Fruit fly (Drosophila melanogaster) whole organism, embryonic: ENCODE data around the gene CG8173.

Experiments used
- Adf1 ChIP-seq: fragments of 200-800 bp; sonication (Bioruptor generic); IDR thresholded peaks from 2 replicates; pipeline ENCODE4 v1.3.6; 2022; ENCODE audit warnings: missing biosample characterization, missing genetic modification characterization
- Aef1 ChIP-seq: fragments of 200-800 bp; sonication (Bioruptor generic); IDR thresholded peaks from 3 replicates; pipeline ENCODE4 v1.3.6; 2022; ENCODE audit warnings: missing biosample characterization, missing genetic modification characterization
- Atf3 ChIP-seq: fragments of 200-800 bp; sonication (Bioruptor generic); optimal IDR thresholded peaks from 3 replicates; lab custom pipeline; 2016; ENCODE audit warnings: missing biosample characterization, missing genetic modification characterization
- Atf6 ChIP-seq: fragments of 200-800 bp; sonication (Bioruptor generic); IDR thresholded peaks from 2 replicates; pipeline ENCODE4 v1.3.6; 2022; ENCODE audit warnings: missing biosample characterization, missing genetic modification characterization
- B-H2 ChIP-seq: fragments of 200-800 bp; sonication (Bioruptor generic); optimal IDR thresholded peaks from 2 replicates; lab custom pipeline; 2018; ENCODE audit warnings: missing biosample characterization, mild to moderate bottlenecking, missing genetic modification characterization
- CG10979 ChIP-seq: fragments of 200-800 bp; sonication (Bioruptor generic); optimal IDR thresholded peaks from 2 replicates; lab custom pipeline; 2018; ENCODE audit warnings: missing biosample characterization, mild to moderate bottlenecking, missing genetic modification characterization, moderate library complexity
- CG11085 ChIP-seq: fragments of 200-800 bp; sonication (Bioruptor generic); IDR thresholded peaks from 2 replicates; pipeline ENCODE4 v1.3.6; 2022; ENCODE audit warnings: missing biosample characterization, missing genetic modification characterization
- CG11456 ChIP-seq: fragments of 200-800 bp; sonication (Bioruptor generic); IDR thresholded peaks from 3 replicates; pipeline ENCODE4 v1.3.6; 2022; ENCODE audit warnings: missing biosample characterization, missing genetic modification characterization
- CG12942 ChIP-seq: fragments of 200-800 bp; sonication (Bioruptor generic); optimal IDR thresholded peaks from 3 replicates; lab custom pipeline; 2016; ENCODE audit warnings: missing biosample characterization, missing genetic modification characterization
- CG14050 ChIP-seq: fragments of 200-800 bp; sonication (Bioruptor generic); IDR thresholded peaks from 3 replicates; pipeline ENCODE4 v1.3.6; 2022; ENCODE audit warnings: missing biosample characterization, missing genetic modification characterization
- CG15011 ChIP-seq: fragments of 200-800 bp; sonication (Bioruptor generic); optimal IDR thresholded peaks from 3 replicates; lab custom pipeline; 2018; ENCODE audit warnings: missing biosample characterization, mild to moderate bottlenecking, missing genetic modification characterization
- CG15514 ChIP-seq: fragments of 200-800 bp; sonication (Bioruptor generic); optimal IDR thresholded peaks from 3 replicates; lab custom pipeline; 2017; ENCODE audit warnings: missing biosample characterization, missing genetic modification characterization, mild to moderate bottlenecking, moderate library complexity, missing genetic modification reagents
- CG1832 ChIP-seq: fragments of 200-800 bp; sonication (Bioruptor generic); optimal IDR thresholded peaks from 2 replicates; lab custom pipeline; 2017; ENCODE audit warnings: missing biosample characterization, mild to moderate bottlenecking, missing genetic modification characterization, inconsistent platforms
- CG18619 ChIP-seq: fragments of 200-800 bp; sonication (Bioruptor generic); optimal IDR thresholded peaks from 3 replicates; lab custom pipeline; 2017; ENCODE audit warnings: missing biosample characterization, mild to moderate bottlenecking, missing genetic modification characterization
- CG2116 ChIP-seq: fragments of 200-800 bp; sonication (Bioruptor generic); optimal IDR thresholded peaks from 3 replicates; lab custom pipeline; 2018; ENCODE audit warnings: missing biosample characterization, mild to moderate bottlenecking, missing genetic modification characterization
- CG3281 ChIP-seq: fragments of 200-800 bp; sonication (Bioruptor generic); optimal IDR thresholded peaks from 3 replicates; lab custom pipeline; 2017; ENCODE audit warnings: missing biosample characterization, mild to moderate bottlenecking, missing genetic modification characterization
- CG33557 ChIP-seq: fragments of 200-800 bp; sonication (Bioruptor generic); optimal IDR thresholded peaks from 2 replicates; lab custom pipeline; 2019; ENCODE audit warnings: missing biosample characterization, mild to moderate bottlenecking, missing genetic modification characterization, moderate library complexity
- CG4424 ChIP-seq: fragments of 200-800 bp; sonication (Bioruptor generic); optimal IDR thresholded peaks from 3 replicates; lab custom pipeline; 2016; ENCODE audit warnings: missing biosample characterization, missing genetic modification characterization
- CG6791 ChIP-seq: fragments of 200-800 bp; sonication (Bioruptor generic); IDR thresholded peaks from 3 replicates; pipeline ENCODE4 v1.3.6; 2022; ENCODE audit warnings: missing biosample characterization, missing genetic modification characterization; ENCODE audit not compliant: partially characterized antibody
- CG6813 ChIP-seq: fragments of 200-800 bp; sonication (Bioruptor generic); optimal IDR thresholded peaks from 2 replicates; lab custom pipeline; 2017; ENCODE audit warnings: missing biosample characterization, missing genetic modification characterization, mild to moderate bottlenecking, moderate library complexity, missing genetic modification reagents
- CG9727 ChIP-seq: fragments of 200-800 bp; sonication (Bioruptor generic); optimal IDR thresholded peaks from 3 replicates; lab custom pipeline; 2017; ENCODE audit warnings: missing biosample characterization, mild to moderate bottlenecking, missing genetic modification characterization
- CrebB ChIP-seq: fragments of 200-800 bp; sonication (Bioruptor generic); optimal IDR thresholded peaks from 3 replicates; lab custom pipeline; 2018; ENCODE audit warnings: missing biosample characterization, mild to moderate bottlenecking, missing genetic modification characterization
- Dp ChIP-seq: fragments of 200-800 bp; sonication (Bioruptor generic); optimal IDR thresholded peaks from 2 replicates; lab custom pipeline; 2018; ENCODE audit warnings: missing biosample characterization, mild to moderate bottlenecking, missing genetic modification characterization, moderate library complexity
- E2f1 ChIP-seq: fragments of 200-800 bp; sonication (Bioruptor generic); IDR thresholded peaks from 2 replicates; pipeline ENCODE4 v1.3.6; 2022; ENCODE audit warnings: missing biosample characterization, missing genetic modification characterization
- Elba2 ChIP-seq: fragments of 200-800 bp; sonication (Bioruptor generic); optimal IDR thresholded peaks from 3 replicates; lab custom pipeline; 2016; ENCODE audit warnings: missing biosample characterization, missing genetic modification characterization
- Fer2 ChIP-seq: fragments of 200-800 bp; sonication (Bioruptor generic); optimal IDR thresholded peaks from 2 replicates; lab custom pipeline; 2018; ENCODE audit warnings: missing biosample characterization, mild to moderate bottlenecking, missing genetic modification characterization, moderate library complexity
- MESR4 ChIP-seq: fragments of 200-800 bp; sonication (Bioruptor generic); optimal IDR thresholded peaks from 2 replicates; lab custom pipeline; 2018; ENCODE audit warnings: missing biosample characterization, mild to moderate bottlenecking, missing genetic modification characterization, moderate library complexity
- Med ChIP-seq: fragments of 200-800 bp; sonication (Bioruptor generic); peaks from one replicate; lab custom pipeline; 2016; ENCODE audit warnings: missing biosample characterization, missing genetic modification characterization, mild to moderate bottlenecking, inconsistent platforms, moderate library complexity
- Meics ChIP-seq: fragments of 200-800 bp; sonication (Bioruptor generic); optimal IDR thresholded peaks from 2 replicates; lab custom pipeline; 2017; ENCODE audit warnings: missing biosample characterization, mild to moderate bottlenecking, missing genetic modification characterization
- Pdp1 ChIP-seq, 2 experiments: fragments of 200-800 bp; sonication (Bioruptor generic); optimal IDR thresholded peaks; 3 replicates each; lab custom pipeline; 2016; ENCODE audit warnings: missing biosample characterization in 2 of 2, missing genetic modification characterization in 2 of 2, mild to moderate bottlenecking in 1 of 2, moderate library complexity in 1 of 2
- Rx ChIP-seq: fragments of 200-800 bp; sonication (Bioruptor generic); IDR thresholded peaks from 2 replicates; pipeline ENCODE4 v1.3.6; 2022; ENCODE audit warnings: missing biosample characterization, missing genetic modification characterization
- TFAM ChIP-seq: fragments of 200-800 bp; sonication (Bioruptor generic); optimal IDR thresholded peaks from 2 replicates; lab custom pipeline; 2017; ENCODE audit warnings: missing biosample characterization, missing genetic modification characterization, inconsistent platforms
- ac ChIP-seq: fragments of 200-800 bp; sonication (Bioruptor generic); optimal IDR thresholded peaks from 3 replicates; lab custom pipeline; 2017; ENCODE audit warnings: missing biosample characterization, mild to moderate bottlenecking, missing genetic modification characterization
- crp ChIP-seq, 2 experiments: fragments of 200-800 bp; sonication (Bioruptor generic); optimal IDR thresholded peaks; 2 replicates in 1 of 2; 3 replicates in 1 of 2; lab custom pipeline; 2017; ENCODE audit warnings: missing biosample characterization in 2 of 2, missing genetic modification characterization in 2 of 2, mild to moderate bottlenecking in 1 of 2, moderate library complexity in 1 of 2
- danr ChIP-seq: fragments of 200-800 bp; sonication (Bioruptor generic); IDR thresholded peaks from 2 replicates; pipeline ENCODE4 v1.3.6; 2022; ENCODE audit warnings: missing biosample characterization, missing genetic modification characterization
- dmrt11E ChIP-seq: fragments of 200-800 bp; sonication (Bioruptor generic); optimal IDR thresholded peaks from 3 replicates; lab custom pipeline; 2018; ENCODE audit warnings: missing biosample characterization, mild to moderate bottlenecking, missing genetic modification characterization, moderate library complexity
- eve ChIP-seq, 2 experiments: fragments of >200 bp; optimal IDR thresholded peaks; 2 replicates each; lab custom pipeline; 2017; ENCODE audit warnings: missing biosample characterization in 2 of 2, missing genetic modification characterization in 2 of 2
- fd3F ChIP-seq: fragments of 200-800 bp; sonication (Bioruptor generic); optimal IDR thresholded peaks from 2 replicates; lab custom pipeline; 2018; ENCODE audit warnings: missing biosample characterization, mild to moderate bottlenecking, missing genetic modification characterization, moderate library complexity
- hbn ChIP-seq: fragments of 200-800 bp; sonication (Bioruptor generic); IDR thresholded peaks from 2 replicates; pipeline ENCODE4 v1.3.6; 2022; ENCODE audit warnings: missing biosample characterization, missing genetic modification characterization; ENCODE audit not compliant: partially characterized antibody
- jumu ChIP-seq: fragments of 200-800 bp; sonication (Bioruptor generic); optimal IDR thresholded peaks from 3 replicates; lab custom pipeline; 2016; ENCODE audit warnings: missing biosample characterization, missing genetic modification characterization
- ken ChIP-seq: fragments of 200-800 bp; sonication (Bioruptor generic); IDR thresholded peaks from 3 replicates; pipeline ENCODE4 v1.3.6; 2022; ENCODE audit warnings: missing biosample characterization, missing genetic modification characterization
- lola ChIP-seq, 3 experiments: fragments of >200 bp in 2 of 3; fragments of 200-800 bp in 1 of 3; sonication (Bioruptor generic) in 1 of 3; optimal IDR thresholded peaks; 2 replicates each; lab custom pipeline; 2017 to 2019; ENCODE audit warnings: missing biosample characterization in 3 of 3, missing genetic modification characterization in 3 of 3, mild to moderate bottlenecking in 1 of 3, moderate library complexity in 1 of 3
- mirr ChIP-seq: fragments of 200-800 bp; sonication (Bioruptor generic); optimal IDR thresholded peaks from 3 replicates; lab custom pipeline; 2018; ENCODE audit warnings: missing biosample characterization, mild to moderate bottlenecking, missing genetic modification characterization
- oc ChIP-seq: fragments of 200-800 bp; sonication (Bioruptor generic); optimal IDR thresholded peaks from 2 replicates; lab custom pipeline; 2018; ENCODE audit warnings: missing biosample characterization, mild to moderate bottlenecking, missing genetic modification characterization, moderate library complexity
- prd ChIP-seq, 3 experiments: fragments of >200 bp in 2 of 3; fragments of 200-800 bp in 1 of 3; sonication (Bioruptor generic) in 1 of 3; optimal IDR thresholded peaks in 2 of 3; IDR thresholded peaks in 1 of 3; 2 replicates in 2 of 3; 3 replicates in 1 of 3; pipeline versions ENCODE4 v1.3.6 to Lab custom; 2017 to 2022; ENCODE audit warnings: missing biosample characterization in 1 of 3, missing genetic modification characterization in 1 of 3
- toy ChIP-seq: fragments of 200-800 bp; sonication (Bioruptor generic); IDR thresholded peaks from 2 replicates; pipeline ENCODE4 v1.3.6; 2022; ENCODE audit warnings: missing biosample characterization, missing genetic modification characterization
- zen2 ChIP-seq: fragments of 200-800 bp; sonication (Bioruptor generic); IDR thresholded peaks from 3 replicates; pipeline ENCODE4 v1.3.6; 2022; ENCODE audit warnings: missing biosample characterization, missing genetic modification characterization; ENCODE audit not compliant: partially characterized antibody
- zfh1 ChIP-seq: fragments of 200-800 bp; sonication (Bioruptor generic); IDR thresholded peaks from 3 replicates; pipeline ENCODE4 v1.3.6; 2022; ENCODE audit warnings: missing biosample characterization, missing genetic modification characterization
- zfh2 ChIP-seq: fragments of 200-800 bp; sonication (Bioruptor generic); optimal IDR thresholded peaks from 2 replicates; lab custom pipeline; 2016; ENCODE audit warnings: missing biosample characterization, missing genetic modification characterization

The CG8173 gene

dm6 chrX:17696637-17697036 is 12.8 kb downstream of the CG8173 start (continued):
- no peak for TF ChIP-seq MESR4 (GFP tag; lab: Kevin White, UChicago)
- TF ChIP-seq zfh2 (GFP tag; lab: Kevin White, UChicago): peak; percentile 37
- TF ChIP-seq CG11456 (GFP tag; lab: Robert Waterston, UW): no peak
- no peak for TF ChIP-seq eve (GFP tag; optimal IDR thresholded peaks at IDR 0.05; lab: Kevin White, UChicago)
- no peak for TF ChIP-seq B-H2 (GFP tag; lab: Kevin White, UChicago)
- no peak for TF ChIP-seq ken
- TF ChIP-seq prd (optimal IDR thresholded peaks at IDR 0.05; lab: Kevin White, UChicago): no peak
- TF ChIP-seq prd (GFP tag; IDR thresholded peaks at IDR 0.05; lab: Robert Waterston, UW): peak; percentile 66
- no peak for TF ChIP-seq ac (GFP tag; lab: Kevin White, UChicago)
- TF ChIP-seq Meics (GFP tag; lab: Kevin White, UChicago): peak; percentile 48
- TF ChIP-seq crp (GFP tag; optimal IDR thresholded peaks at IDR 0.05; lab: Kevin White, UChicago): no peak
- TF ChIP-seq lola (GFP tag; optimal IDR thresholded peaks at IDR 0.05; lab: Kevin White, UChicago): no peak
- 0 out of 2 replicates have a peak, but pooled peaks have one; percentile 49 for TF ChIP-seq CG11085
- no peak for TF ChIP-seq oc (tag; lab: Kevin White, UChicago)
- TF ChIP-seq Atf3: no peak
- peak; percentile 23; the same call in 1 of the 2 replicates for TF ChIP-seq E2f1
- TF ChIP-seq CG14050 (GFP tag; lab: Robert Waterston, UW): 0 out of 3 replicates have a peak, but pooled peaks have one; percentile 34
- peak; percentile 65; the same call in 1 of the 2 replicates for TF ChIP-seq Atf6
- 0 out of 2 replicates have a peak, but pooled peaks have one; percentile 18 for TF ChIP-seq Rx
- no peak for TF ChIP-seq Dp (GFP tag; lab: Kevin White, UChicago)
- no peak for TF ChIP-seq TFAM (GFP tag; lab: Kevin White, UChicago)
- TF ChIP-seq Adf1: peak; percentile 61; the same call in 1 of the 2 replicates
- no peak for TF ChIP-seq CG6791 (GFP tag; lab: Robert Waterston, UW)
- TF ChIP-seq CG15011: peak; percentile 17
- peak; percentile 33 for TF ChIP-seq dmrt11E (tag; lab: Kevin White, UChicago)
- no peak for TF ChIP-seq jumu (GFP tag; lab: Kevin White, UChicago)
- TF ChIP-seq CG18619 (GFP tag; lab: Kevin White, UChicago): peak; percentile 42
- peak in 1 of 2 experiments; percentile 39 for TF ChIP-seq Pdp1 (GFP tag; optimal IDR thresholded peaks at IDR 0.05; lab: Kevin White, UChicago)
- peak; percentile 39; the same call in 1 of the 2 replicates for TF ChIP-seq danr
- TF ChIP-seq CG4424: peak; percentile 47
- TF ChIP-seq CG6813 (GFP tag; lab: Kevin White, UChicago): peak; percentile 35
- TF ChIP-seq Fer2 (tag; lab: Kevin White, UChicago): peak; percentile 24
- TF ChIP-seq CG9727 (GFP tag; lab: Kevin White, UChicago): peak; percentile 50
- TF ChIP-seq zen2 (GFP tag; lab: Robert Waterston, UW): no peak
- no peak for TF ChIP-seq mirr
- TF ChIP-seq zfh1 (GFP tag; lab: Robert Waterston, UW): no peak
- TF ChIP-seq Elba2 (GFP tag; lab: Kevin White, UChicago): no peak
- TF ChIP-seq hbn (GFP tag; lab: Robert Waterston, UW): no peak
- peak; percentile 91 for TF ChIP-seq Med (GFP tag; lab: Kevin White, UChicago)
- TF ChIP-seq CG1832 (GFP tag; lab: Kevin White, UChicago): no peak
- TF ChIP-seq CG15514 (GFP tag; lab: Kevin White, UChicago): peak; percentile 21
- TF ChIP-seq CG10979: no peak
- TF ChIP-seq Aef1 (GFP tag; lab: Robert Waterston, UW): peak; percentile 65; the same call in 2 of the 3 replicates
- TF ChIP-seq CG2116 (GFP tag; lab: Kevin White, UChicago): no peak
- TF ChIP-seq fd3F: peak; percentile 60
- no peak for TF ChIP-seq CG12942 (GFP tag; lab: Kevin White, UChicago)
- peak; percentile 10 for TF ChIP-seq CrebB
- peak; percentile 54 for TF ChIP-seq CG3281 (GFP tag; lab: Kevin White, UChicago)
- no peak for TF ChIP-seq CG33557 (GFP tag; lab: Kevin White, UChicago)
- TF ChIP-seq toy: 0 out of 2 replicates have a peak, but pooled peaks have one; percentile 40
